Worm (Caenorhabditis elegans): ENCODE data around the gene C47E12.9.

Gene C47E12.9

DNA sequence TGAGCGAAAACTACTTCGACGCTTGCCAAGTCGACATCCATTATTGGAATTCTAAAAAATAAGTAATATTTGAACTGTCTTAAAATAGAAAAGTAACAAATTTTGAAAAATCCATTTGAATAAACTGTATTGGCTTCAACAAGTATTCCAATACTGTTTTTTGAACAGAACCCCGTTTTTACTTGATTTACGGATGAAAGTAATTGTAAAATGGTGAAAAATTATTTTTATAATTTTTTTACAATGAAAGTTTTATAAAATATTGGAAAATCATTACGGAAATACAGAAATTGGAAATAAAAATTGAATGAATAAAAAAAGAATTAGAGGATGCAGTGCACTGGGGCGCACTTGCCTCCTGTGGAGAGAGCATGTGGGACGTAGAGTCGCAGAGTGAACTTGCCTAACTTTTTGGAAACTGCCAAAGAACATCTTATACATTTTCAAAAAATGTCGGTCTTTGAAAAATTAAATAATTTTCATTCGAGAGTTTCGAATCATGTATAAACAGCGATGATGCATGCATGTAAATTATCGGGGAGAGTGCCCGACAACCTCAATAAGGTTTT, 7.8 kb downstream of the C47E12.9 start, which contains the start of gene rrp-1:
TSS of gene rrp-1 (minus strand) at position 51 of the 569 bp plus-strand sequence.
- TF ChIP-seq pax-1 (tag; optimal IDR thresholded peaks at IDR 0.05): no peak
- TF ChIP-seq pha-4 (tag; optimal IDR thresholded peaks at IDR 0.05): no peak
- no peak for TF ChIP-seq unc-42 (tag; optimal IDR thresholded peaks at IDR 0.05)
- TF ChIP-seq ceh-30 (tag; optimal IDR thresholded peaks at IDR 0.05): no peak
- TF ChIP-seq fkh-10 (GFP tag; optimal IDR thresholded peaks at IDR 0.05): no peak
- TF ChIP-seq F13H6.1 (tag; optimal IDR thresholded peaks at IDR 0.05): no peak

DNA sequence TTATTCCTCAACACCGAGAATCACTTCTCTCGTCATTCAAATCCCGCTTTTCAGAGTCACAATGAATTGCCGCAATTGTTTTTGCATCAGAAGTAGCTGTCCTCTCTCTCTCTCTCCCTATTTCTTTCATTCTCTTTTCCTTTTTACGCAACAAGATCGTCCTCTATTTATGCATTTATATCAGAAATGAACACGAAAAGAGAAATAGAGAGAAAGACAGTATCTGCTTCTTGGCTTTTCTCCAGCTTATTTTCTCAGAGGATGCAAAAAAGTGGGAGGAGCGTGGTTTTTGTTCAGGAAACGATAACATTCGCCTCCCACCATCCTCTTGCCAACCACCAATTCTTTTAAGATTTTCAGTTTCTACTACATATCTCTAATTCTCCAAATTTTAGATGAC, 8.4 kb downstream of the C47E12.9 start, which contains the start of gene mam-2:
TSS of gene mam-2 (plus strand) at position 301 of the 400 bp plus-strand sequence.
- TF ChIP-seq unc-42 (tag; optimal IDR thresholded peaks at IDR 0.05): no peak
- TF ChIP-seq pha-4 (tag; optimal IDR thresholded peaks at IDR 0.05): no peak
- no peak for TF ChIP-seq ama-1 (optimal IDR thresholded peaks at IDR 0.05)
- TF ChIP-seq hlh-15 (tag; optimal IDR thresholded peaks at IDR 0.05): no peak
- no peak for TF ChIP-seq syd-9 (tag; optimal IDR thresholded peaks at IDR 0.05)
- TF ChIP-seq ceh-18 (tag; optimal IDR thresholded peaks at IDR 0.05): no peak
- TF ChIP-seq ceh-2 (tag; optimal IDR thresholded peaks at IDR 0.05): no peak
- TF ChIP-seq C08G9.2 (tag; optimal IDR thresholded peaks at IDR 0.05): no peak
- TF ChIP-seq ceh-30 (tag; optimal IDR thresholded peaks at IDR 0.05): no peak
- no peak for TF ChIP-seq ets-4 (tag; optimal IDR thresholded peaks at IDR 0.05)
- no peak for TF ChIP-seq hlh-8 (tag; optimal IDR thresholded peaks at IDR 0.05)
- no peak for TF ChIP-seq lim-6 (tag; optimal IDR thresholded peaks at IDR 0.05)
- TF ChIP-seq ceh-19 (GFP tag; optimal IDR thresholded peaks at IDR 0.05): no peak
- no peak for TF ChIP-seq sdc-2 (tag; optimal IDR thresholded peaks at IDR 0.05)
- TF ChIP-seq ceh-45 (GFP tag; IDR thresholded peaks at IDR 0.05): no peak
- no peak for TF ChIP-seq che-1 (tag; optimal IDR thresholded peaks at IDR 0.05)
- TF ChIP-seq hlh-30 (tag; optimal IDR thresholded peaks at IDR 0.05; ENCODE audit: insufficient read depth): no peak
- no peak for TF ChIP-seq Y22D7AL.16 (tag; optimal IDR thresholded peaks at IDR 0.05)

DNA sequence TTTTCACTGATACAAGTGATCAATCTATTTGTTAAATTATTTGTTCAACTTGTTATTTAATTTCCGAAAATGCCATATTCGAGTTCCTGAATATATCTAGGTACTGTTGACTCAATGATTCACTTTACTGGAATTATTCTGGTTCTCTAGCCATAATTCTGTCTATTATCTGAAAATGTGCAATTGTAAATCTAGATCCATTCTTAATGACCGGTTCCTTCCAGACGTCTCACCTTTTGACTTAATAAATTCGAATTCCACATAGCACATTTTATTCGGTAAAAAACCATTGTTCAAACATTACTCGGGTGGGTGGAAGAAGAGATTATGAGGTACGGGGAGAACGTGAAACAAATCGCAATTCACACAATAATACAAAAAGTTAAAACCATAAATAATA, 14.9 kb downstream of the C47E12.9 start:
- TF ChIP-seq pax-1 (tag; optimal IDR thresholded peaks at IDR 0.05): no peak
- TF ChIP-seq unc-55 (GFP tag; optimal IDR thresholded peaks at IDR 0.05): no peak
- no peak for TF ChIP-seq madf-2 (tag; optimal IDR thresholded peaks at IDR 0.05)
- TF ChIP-seq syd-9 (tag; optimal IDR thresholded peaks at IDR 0.05): no peak
- TF ChIP-seq hlh-6 (tag; optimal IDR thresholded peaks at IDR 0.05): no peak

DNA sequence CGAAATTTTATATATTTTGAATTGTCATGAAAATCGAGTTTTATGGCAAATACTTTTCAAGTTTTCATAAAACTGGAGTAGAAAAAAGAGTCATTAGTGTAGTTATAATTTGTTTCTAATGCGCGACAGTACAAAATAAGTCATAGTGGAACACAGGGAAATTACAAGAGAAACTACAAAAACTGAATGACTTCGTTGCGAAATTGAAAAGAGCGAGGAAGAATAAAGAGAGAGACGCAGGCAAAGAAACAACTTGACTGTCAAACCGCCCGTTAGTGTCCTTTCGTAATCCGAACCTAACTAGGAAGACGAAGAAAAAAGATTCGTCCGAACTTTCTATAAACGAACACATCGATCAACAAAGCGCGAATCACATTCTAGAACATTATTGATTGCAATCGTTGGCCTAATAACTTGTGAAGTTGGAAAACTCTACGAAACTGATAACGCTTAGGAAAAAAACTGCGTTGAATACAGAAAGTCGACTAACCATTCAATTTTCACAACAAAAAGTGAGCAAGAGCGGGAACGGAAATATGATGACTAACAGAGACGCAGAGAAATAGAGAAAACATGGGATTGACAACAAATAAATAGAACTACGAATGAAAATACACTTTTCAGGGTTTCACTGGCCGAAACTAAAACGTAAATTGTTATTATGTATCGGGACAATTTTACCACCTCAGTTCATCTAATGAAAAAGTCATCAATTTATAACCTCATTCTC, 19.1 kb downstream of the C47E12.9 start:
- TF ChIP-seq tbx-7 (tag; optimal IDR thresholded peaks at IDR 0.05) (no peak), rnt-1 (tag; optimal IDR thresholded peaks at IDR 0.05) (no peak), unc-55 (GFP tag; optimal IDR thresholded peaks at IDR 0.05) (no peak)

DNA sequence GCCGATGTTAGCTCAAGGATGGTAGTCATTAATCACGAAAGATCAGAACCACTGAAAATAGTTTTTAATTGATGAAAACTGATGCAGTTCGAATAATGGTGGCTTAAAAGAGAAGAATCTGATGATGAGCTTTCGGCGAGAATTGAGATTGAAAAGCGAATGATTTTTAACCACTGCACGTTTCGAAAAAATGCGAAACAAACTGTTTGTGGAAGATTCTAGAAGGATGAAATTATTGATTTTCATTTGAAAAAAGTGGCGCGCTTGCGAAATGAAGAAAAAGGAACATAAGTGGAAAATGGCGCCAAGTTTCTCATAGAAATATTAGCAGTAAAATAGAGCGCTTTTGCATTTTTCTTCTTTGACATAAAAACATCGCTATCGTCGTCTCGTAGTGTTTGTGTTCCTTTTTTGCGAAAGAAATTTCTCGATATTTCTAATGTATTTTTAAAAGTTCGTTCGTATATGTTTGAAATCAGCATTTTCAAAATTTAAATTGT, 20.5 kb downstream of the C47E12.9 start, which contains the start of gene uba-1:
TSS of gene uba-1 (minus strand) at position 51 of the 500 bp plus-strand sequence.
- TF ChIP-seq fkh-10 (GFP tag; optimal IDR thresholded peaks at IDR 0.05) (no peak), ceh-14 (tag; optimal IDR thresholded peaks at IDR 0.05) (no peak), sox-2 (GFP tag; IDR thresholded peaks at IDR 0.05) (no peak), ceh-48 (tag; optimal IDR thresholded peaks at IDR 0.05) (no peak), unc-55 (GFP tag; optimal IDR thresholded peaks at IDR 0.05) (no peak), elt-4 (tag; optimal IDR thresholded peaks at IDR 0.05) (no peak), K02D7.2 (tag; optimal IDR thresholded peaks at IDR 0.05) (no peak), nhr-232 (tag; optimal IDR thresholded peaks at IDR 0.05) (no peak), T23F11.4 (GFP tag; optimal IDR thresholded peaks at IDR 0.05) (no peak), pat-9 (tag; optimal IDR thresholded peaks at IDR 0.05) (no peak), sox-4 (tag; optimal IDR thresholded peaks at IDR 0.05) (no peak), pha-4 (tag; optimal IDR thresholded peaks at IDR 0.05) (no peak), ceh-2 (tag; optimal IDR thresholded peaks at IDR 0.05) (no peak), pax-1 (tag; optimal IDR thresholded peaks at IDR 0.05) (no peak), elt-2 (tag; optimal IDR thresholded peaks at IDR 0.05) (no peak), ttx-3 (tag; optimal IDR thresholded peaks at IDR 0.05) (no peak), C08G9.2 (tag; optimal IDR thresholded peaks at IDR 0.05) (no peak), unc-3 (GFP tag; conservative IDR thresholded peaks at IDR 0.05) (no peak), unc-3 (tag; optimal IDR thresholded peaks at IDR 0.05) (no peak)

Measured in whole organism, late embryonic.